Worm (Caenorhabditis elegans) whole organism, mixed stage, embryonic: ENCODE results near the gene C05E4.15.

ENCODE experiments used
- M03D4.4 ChIP-seq: sonication (generic microtip); optimal IDR thresholded peaks from 2 replicates; lab custom pipeline; 2017; ENCODE audit warnings: mild to moderate bottlenecking, missing genetic modification characterization, missing compliant biosample characterization
- bed-3 ChIP-seq: fragments of 200-800 bp; sonication (Bioruptor generic); optimal IDR thresholded peaks from 3 replicates; lab custom pipeline; 2018; ENCODE audit warnings: mild to moderate bottlenecking, missing genetic modification characterization, moderate library complexity, missing compliant biosample characterization
- blmp-1 ChIP-seq: fragments of 150-350 bp; optimal IDR thresholded peaks from 2 replicates; lab custom pipeline; 2014; ENCODE audit warnings: missing biosample characterization, missing genetic modification characterization
- ceh-39 ChIP-seq: fragments of 150-350 bp; optimal IDR thresholded peaks from 2 replicates; lab custom pipeline; 2014; ENCODE audit warnings: missing biosample characterization, missing genetic modification characterization
- ceh-43 ChIP-seq: fragments of 200-800 bp; sonication (Bioruptor generic); optimal IDR thresholded peaks from 2 replicates; lab custom pipeline; 2018; ENCODE audit warnings: mild to moderate bottlenecking, missing genetic modification characterization, moderate library complexity, missing compliant biosample characterization
- ceh-83 ChIP-seq: fragments of 200-800 bp; sonication (Bioruptor generic); optimal IDR thresholded peaks from 2 replicates; lab custom pipeline; 2018; ENCODE audit warnings: mild to moderate bottlenecking, missing genetic modification characterization, missing compliant biosample characterization
- ces-1 ChIP-seq: fragments of 150-350 bp; optimal IDR thresholded peaks from 2 replicates; lab custom pipeline; 2014; ENCODE audit warnings: missing biosample characterization, missing genetic modification reagents, missing genetic modification characterization
- cnd-1 ChIP-seq: fragments of 200-800 bp; sonication (Bioruptor generic); optimal IDR thresholded peaks from 2 replicates; lab custom pipeline; 2018; ENCODE audit warnings: mild to moderate bottlenecking, missing genetic modification characterization, missing compliant biosample characterization
- drap-1 ChIP-seq: fragments of 200-800 bp; sonication (Bioruptor generic); optimal IDR thresholded peaks from 3 replicates; lab custom pipeline; 2018; ENCODE audit warnings: mild to moderate bottlenecking, missing genetic modification characterization, missing compliant biosample characterization
- elt-1 ChIP-seq: sonication (generic microtip); optimal IDR thresholded peaks from 2 replicates; lab custom pipeline; 2017; ENCODE audit warnings: missing genetic modification characterization, mild to moderate bottlenecking, missing compliant biosample characterization, antibody characterized with exemption, moderate library complexity, borderline replicate concordance; ENCODE audit not compliant: insufficient read depth
- elt-3 ChIP-seq: fragments of 150-350 bp; optimal IDR thresholded peaks from 2 replicates; lab custom pipeline; 2014; ENCODE audit warnings: missing biosample characterization, missing genetic modification characterization
- flh-1 ChIP-seq: fragments of 200-800 bp; sonication (Bioruptor generic); optimal IDR thresholded peaks from 2 replicates; lab custom pipeline; 2018; ENCODE audit warnings: mild to moderate bottlenecking, missing genetic modification characterization, moderate library complexity, missing compliant biosample characterization
- ham-2 ChIP-seq: fragments of 200-800 bp; sonication (Bioruptor generic); optimal IDR thresholded peaks from 2 replicates; lab custom pipeline; 2018; ENCODE audit warnings: mild to moderate bottlenecking, missing genetic modification characterization, missing compliant biosample characterization
- hlh-1 ChIP-seq: fragments of 150-350 bp; optimal IDR thresholded peaks from 2 replicates; lab custom pipeline; 2014; ENCODE audit warnings: missing biosample characterization, missing genetic modification reagents, missing genetic modification characterization
- lin-13 ChIP-seq: fragments of 150-350 bp; optimal IDR thresholded peaks from 2 replicates; lab custom pipeline; 2014; ENCODE audit warnings: missing biosample characterization, missing genetic modification characterization
- lin-32 ChIP-seq: fragments of 200-800 bp; sonication (Bioruptor generic); optimal IDR thresholded peaks from 2 replicates; lab custom pipeline; 2018; ENCODE audit warnings: mild to moderate bottlenecking, missing genetic modification characterization, missing compliant biosample characterization
- lsy-2 ChIP-seq: fragments of 150-350 bp; optimal IDR thresholded peaks from 2 replicates; lab custom pipeline; 2014; ENCODE audit warnings: missing biosample characterization, missing genetic modification characterization
- mab-5 ChIP-seq: fragments of 150-350 bp; optimal IDR thresholded peaks from 2 replicates; lab custom pipeline; 2014; ENCODE audit warnings: missing biosample characterization, missing genetic modification characterization
- mep-1 ChIP-seq: fragments of 150-350 bp; optimal IDR thresholded peaks from 2 replicates; lab custom pipeline; 2017; ENCODE audit warnings: missing biosample characterization, missing genetic modification reagents, missing genetic modification characterization, inconsistent platforms
- nhr-12 ChIP-seq: fragments of 150-350 bp; optimal IDR thresholded peaks from 2 replicates; lab custom pipeline; 2014; ENCODE audit warnings: missing biosample characterization, missing genetic modification characterization
- nhr-2 ChIP-seq: fragments of 150-350 bp; optimal IDR thresholded peaks from 2 replicates; lab custom pipeline; 2014; ENCODE audit warnings: missing biosample characterization, missing genetic modification characterization
- nhr-237 ChIP-seq: fragments of 150-350 bp; optimal IDR thresholded peaks from 2 replicates; lab custom pipeline; 2014; ENCODE audit warnings: missing biosample characterization, missing genetic modification characterization
- nhr-28 ChIP-seq: fragments of 150-350 bp; optimal IDR thresholded peaks from 2 replicates; lab custom pipeline; 2014; ENCODE audit warnings: missing biosample characterization, missing genetic modification characterization
- nhr-76 ChIP-seq: sonication (generic microtip); optimal IDR thresholded peaks from 2 replicates; lab custom pipeline; 2017; ENCODE audit warnings: missing biosample characterization, missing genetic modification characterization
- sem-2 ChIP-seq: fragments of 200-800 bp; sonication (Bioruptor generic); optimal IDR thresholded peaks from 2 replicates; lab custom pipeline; 2018; ENCODE audit warnings: mild to moderate bottlenecking, missing genetic modification characterization, missing compliant biosample characterization
- snpc-4 ChIP-seq: fragments of 150-350 bp; optimal IDR thresholded peaks from 2 replicates; lab custom pipeline; 2014; ENCODE audit warnings: missing biosample characterization, missing genetic modification characterization
- sptf-1 ChIP-seq: sonication (generic microtip); optimal IDR thresholded peaks from 2 replicates; lab custom pipeline; 2017; ENCODE audit warnings: mild to moderate bottlenecking, missing genetic modification characterization, moderate library complexity, missing compliant biosample characterization
- tbx-8 ChIP-seq: fragments of 200-800 bp; sonication (Bioruptor generic); optimal IDR thresholded peaks from 2 replicates; lab custom pipeline; 2018; ENCODE audit warnings: mild to moderate bottlenecking, missing genetic modification characterization, moderate library complexity, missing compliant biosample characterization
- unc-120 ChIP-seq: sonication (generic microtip); optimal IDR thresholded peaks from 2 replicates; lab custom pipeline; 2017; ENCODE audit warnings: missing genetic modification characterization, missing compliant biosample characterization; ENCODE audit not compliant: poor library complexity, severe bottlenecking
- unc-39 ChIP-seq: fragments of 150-350 bp; optimal IDR thresholded peaks from 2 replicates; lab custom pipeline; 2014; ENCODE audit warnings: missing biosample characterization, missing genetic modification characterization
- unc-62 ChIP-seq: fragments of 150-350 bp; optimal IDR thresholded peaks from 2 replicates; lab custom pipeline; 2014; ENCODE audit warnings: missing biosample characterization, missing genetic modification reagents, missing genetic modification characterization
- zip-8 ChIP-seq: fragments of 150-350 bp; optimal IDR thresholded peaks from 2 replicates; lab custom pipeline; 2014; ENCODE audit warnings: missing biosample characterization, missing genetic modification characterization
- ztf-11 ChIP-seq: fragments of 150-350 bp; optimal IDR thresholded peaks from 2 replicates; lab custom pipeline; 2014; ENCODE audit warnings: missing biosample characterization, missing genetic modification characterization

C05E4.15 gene

ce11 chrV:772210-772609, 11.1 kb upstream of the C05E4.15 start:
- TF ChIP-seq tbx-8 (GFP tag; lab: Kevin White, UChicago) = no peak

DNA sequence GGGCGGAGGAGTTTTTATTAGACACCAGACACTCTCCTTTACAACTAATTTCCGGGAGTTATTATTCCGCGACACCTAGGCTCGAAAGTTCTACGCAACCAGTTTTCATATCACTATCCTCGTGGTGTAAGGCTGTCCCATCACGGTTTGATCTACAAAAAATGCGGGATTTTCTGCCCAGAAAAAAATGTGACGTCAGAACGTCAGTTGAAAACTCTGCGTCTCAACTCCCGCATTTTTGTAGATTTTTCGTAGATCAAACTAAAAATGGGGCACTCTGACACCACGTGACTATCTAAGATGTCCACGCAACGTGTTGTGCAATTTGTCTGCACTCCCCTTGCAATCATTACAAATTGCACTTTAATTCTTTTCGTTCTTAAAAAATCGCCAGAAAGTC, 3.6 kb upstream of the C05E4.15 start, which contains the start of gene str-238:
TSS of gene str-238 (plus strand) at position 301 of the 400 bp plus-strand sequence.
- no peak for TF ChIP-seq unc-62 (GFP tag; lab: Kevin White, UChicago)
- TF ChIP-seq snpc-4 (tag; lab: Kevin White, UChicago) = no peak
- no peak for TF ChIP-seq nhr-2 (tag; lab: Kevin White, UChicago)
- no peak for TF ChIP-seq sptf-1
- TF ChIP-seq elt-3 (tag; lab: Kevin White, UChicago) = no peak
- no peak for TF ChIP-seq nhr-12 (tag; lab: Kevin White, UChicago)
- no peak for TF ChIP-seq ceh-43 (GFP tag; lab: Kevin White, UChicago)
- TF ChIP-seq lin-13 (tag; lab: Kevin White, UChicago) = no peak
- no peak for TF ChIP-seq tbx-8 (GFP tag; lab: Kevin White, UChicago)
- TF ChIP-seq sem-2 (GFP tag; lab: Kevin White, UChicago) = no peak
- no peak for TF ChIP-seq nhr-237

- TF ChIP-seq bed-3 (GFP tag; lab: Kevin White, UChicago) (no peak), mep-1 (no peak), nhr-12 (tag; lab: Kevin White, UChicago) (no peak), ham-2 (no peak), unc-120 (tag; lab: Kevin White, UChicago) (no peak), elt-1 (tag; lab: Kevin White, UChicago) (no peak), mab-5 (no peak), zip-8 (no peak), cnd-1 (tag; lab: Kevin White, UChicago) (no peak), lin-13 (tag; lab: Kevin White, UChicago) (no peak), unc-39 (no peak), M03D4.4 (no peak), hlh-1 (tag; lab: Kevin White, UChicago) (no peak), nhr-237 (no peak), nhr-2 (tag; lab: Kevin White, UChicago) (no peak), ztf-11 (tag; lab: Kevin White, UChicago) (no peak), unc-62 (GFP tag; lab: Kevin White, UChicago) (no peak), ceh-43 (GFP tag; lab: Kevin White, UChicago) (no peak), ceh-39 (tag; lab: Kevin White, UChicago) (no peak)
These were observed 1.2 kb upstream of the C05E4.15 start, which contains the start of gene srp-2 for ce11 chrV:762340-762739. Gene srp-2, plus strand, starts transcription at chrV:762640.

ce11 chrV:761882-762281, 747 bp upstream of the C05E4.15 start, which contains the start of gene C05E4.12:
Gene C05E4.12, minus strand, starts transcription at chrV:761982.
- TF ChIP-seq snpc-4 (tag; lab: Kevin White, UChicago) (no peak), elt-3 (tag; lab: Kevin White, UChicago) (no peak), nhr-237 (no peak), sptf-1 (no peak), M03D4.4 (no peak), drap-1 (GFP tag; lab: Kevin White, UChicago) (no peak), ham-2 (no peak), lin-32 (GFP tag; lab: Kevin White, UChicago) (no peak), zip-8 (no peak), unc-62 (GFP tag; lab: Kevin White, UChicago) (no peak), unc-39 (no peak), ces-1 (GFP tag; lab: Kevin White, UChicago) (no peak), ztf-11 (tag; lab: Kevin White, UChicago) (no peak), blmp-1 (no peak)

- no peak for TF ChIP-seq nhr-12 (tag; lab: Kevin White, UChicago)
- TF ChIP-seq ham-2 = no peak
- no peak for TF ChIP-seq ceh-83 (GFP tag; lab: Kevin White, UChicago)
- TF ChIP-seq nhr-76 (tag; lab: Kevin White, UChicago) = no peak
- no peak for TF ChIP-seq bed-3 (GFP tag; lab: Kevin White, UChicago)
- no peak for TF ChIP-seq elt-3 (tag; lab: Kevin White, UChicago)
- TF ChIP-seq nhr-28 (tag; lab: Kevin White, UChicago) = no peak
- TF ChIP-seq sptf-1 = no peak
- TF ChIP-seq nhr-2 (tag; lab: Kevin White, UChicago) = no peak
- TF ChIP-seq ztf-11 (tag; lab: Kevin White, UChicago) = no peak
- TF ChIP-seq ces-1 (GFP tag; lab: Kevin White, UChicago) = no peak
- TF ChIP-seq lsy-2 (tag; lab: Kevin White, UChicago) = no peak
- no peak for TF ChIP-seq snpc-4 (tag; lab: Kevin White, UChicago)
- no peak for TF ChIP-seq mab-5
- TF ChIP-seq flh-1 (GFP tag; lab: Kevin White, UChicago) = no peak
- TF ChIP-seq lin-32 (GFP tag; lab: Kevin White, UChicago) = no peak
- TF ChIP-seq unc-62 (GFP tag; lab: Kevin White, UChicago) = no peak
- TF ChIP-seq ceh-39 (tag; lab: Kevin White, UChicago) = no peak
- no peak for TF ChIP-seq blmp-1
- TF ChIP-seq unc-39 = no peak
These were observed 5.0 kb downstream of the C05E4.15 start, which contains the start of gene str-20 for ce11 chrV:756169-756568. Gene str-20, plus strand, starts transcription at chrV:756469.
